Fruit fly (Drosophila melanogaster) whole organism, embryonic: ENCODE data around the gene CG15528.

Experiments used
- Atf6 ChIP-seq: fragments of 200-800 bp; sonication (Bioruptor generic); IDR thresholded peaks from 2 replicates; pipeline ENCODE4 v1.3.6; 2022; ENCODE audit warnings: missing biosample characterization, missing genetic modification characterization
- B-H1 ChIP-seq: fragments of 200-800 bp; sonication (Bioruptor generic); IDR thresholded peaks from 3 replicates; pipeline ENCODE4 v1.3.6; 2022; ENCODE audit warnings: missing biosample characterization, missing genetic modification characterization
- C15 ChIP-seq: fragments of 200-800 bp; sonication (Bioruptor generic); IDR thresholded peaks from 3 replicates; pipeline ENCODE4 v1.3.6; 2022; ENCODE audit warnings: missing biosample characterization, missing genetic modification characterization
- CG10321 ChIP-seq: fragments of 200-800 bp; sonication (Bioruptor generic); IDR thresholded peaks from 2 replicates; pipeline ENCODE4 v1.3.6; 2022; ENCODE audit warnings: missing biosample characterization, missing genetic modification characterization
- CG10462 ChIP-seq: fragments of 200-800 bp; sonication (Bioruptor generic); optimal IDR thresholded peaks from 2 replicates; lab custom pipeline; 2016; ENCODE audit warnings: missing biosample characterization, missing genetic modification characterization
- CG11560 ChIP-seq: fragments of 200-800 bp; sonication (Bioruptor generic); IDR thresholded peaks from 3 replicates; pipeline ENCODE4 v1.3.6; 2022; ENCODE audit warnings: missing biosample characterization, missing genetic modification characterization
- CG13894 ChIP-seq: fragments of 200-800 bp; sonication (Bioruptor generic); optimal IDR thresholded peaks from 3 replicates; lab custom pipeline; 2018; ENCODE audit warnings: missing biosample characterization, mild to moderate bottlenecking, missing genetic modification characterization, moderate library complexity
- CG14667 ChIP-seq: fragments of 200-800 bp; sonication (Bioruptor generic); IDR thresholded peaks from 2 replicates; pipeline ENCODE4 v1.3.6; 2022; ENCODE audit warnings: missing biosample characterization, missing genetic modification characterization
- CG1529 ChIP-seq: fragments of 200-800 bp; sonication (Bioruptor generic); optimal IDR thresholded peaks from 3 replicates; lab custom pipeline; 2018; ENCODE audit warnings: missing biosample characterization, missing genetic modification characterization
- CG16815 ChIP-seq: fragments of 200-800 bp; sonication (Bioruptor generic); optimal IDR thresholded peaks from 3 replicates; lab custom pipeline; 2017; ENCODE audit warnings: missing biosample characterization, mild to moderate bottlenecking, missing genetic modification characterization
- CG18476 ChIP-seq: fragments of 200-800 bp; sonication (Bioruptor generic); optimal IDR thresholded peaks from 2 replicates; lab custom pipeline; 2016; ENCODE audit warnings: missing biosample characterization, mild to moderate bottlenecking, missing genetic modification characterization
- CG18599 ChIP-seq: fragments of 200-800 bp; sonication (Bioruptor generic); optimal IDR thresholded peaks from 3 replicates; lab custom pipeline; 2017; ENCODE audit warnings: missing biosample characterization, missing genetic modification characterization, mild to moderate bottlenecking, moderate library complexity, missing genetic modification reagents
- CG2120 ChIP-seq: fragments of 200-800 bp; sonication (Bioruptor generic); optimal IDR thresholded peaks from 3 replicates; lab custom pipeline; 2016; ENCODE audit warnings: missing biosample characterization, missing genetic modification characterization
- CG2712 ChIP-seq: fragments of 200-800 bp; optimal IDR thresholded peaks from 3 replicates; lab custom pipeline; 2019; ENCODE audit warnings: missing biosample characterization, mild to moderate bottlenecking, missing genetic modification characterization, moderate library complexity
- CG2875 ChIP-seq: fragments of 200-800 bp; sonication (Bioruptor generic); optimal IDR thresholded peaks from 2 replicates; lab custom pipeline; 2017; ENCODE audit warnings: missing biosample characterization, mild to moderate bottlenecking, missing genetic modification characterization, missing genetic modification reagents
- CG31365 ChIP-seq: fragments of 200-800 bp; sonication (Bioruptor generic); optimal IDR thresholded peaks from 2 replicates; lab custom pipeline; 2018; ENCODE audit warnings: missing biosample characterization, mild to moderate bottlenecking, missing genetic modification characterization
- CG43689 ChIP-seq: fragments of 200-800 bp; sonication (Bioruptor generic); IDR thresholded peaks from 2 replicates; pipeline ENCODE4 v1.3.6; 2022; ENCODE audit warnings: missing biosample characterization, missing genetic modification characterization
- D19A ChIP-seq: fragments of 200-800 bp; optimal IDR thresholded peaks from 3 replicates; lab custom pipeline; 2019; ENCODE audit warnings: missing biosample characterization, mild to moderate bottlenecking, missing genetic modification characterization, moderate library complexity
- Dad ChIP-seq: fragments of 200-800 bp; sonication (Bioruptor generic); optimal IDR thresholded peaks from 3 replicates; lab custom pipeline; 2016; ENCODE audit warnings: missing biosample characterization, missing genetic modification characterization
- Dek ChIP-seq: fragments of 200-800 bp; sonication (Bioruptor generic); optimal IDR thresholded peaks from 3 replicates; lab custom pipeline; 2019; ENCODE audit warnings: missing biosample characterization, mild to moderate bottlenecking, missing genetic modification characterization, moderate library complexity
- E2f2 ChIP-seq: fragments of 200-800 bp; sonication (Bioruptor generic); IDR thresholded peaks from 2 replicates; pipeline ENCODE4 v1.3.6; 2022; ENCODE audit warnings: missing biosample characterization, missing genetic modification characterization
- Ets97D ChIP-seq: fragments of 200-800 bp; sonication (Bioruptor generic); optimal IDR thresholded peaks from 3 replicates; lab custom pipeline; 2016; ENCODE audit warnings: missing biosample characterization, missing genetic modification characterization
- MTF-1 ChIP-seq: fragments of 200-800 bp; sonication (Bioruptor generic); optimal IDR thresholded peaks from 2 replicates; lab custom pipeline; 2018; ENCODE audit warnings: missing biosample characterization, mild to moderate bottlenecking, missing genetic modification characterization, borderline replicate concordance
- Mrtf ChIP-seq: fragments of 200-800 bp; sonication (Bioruptor generic); IDR thresholded peaks from 3 replicates; pipeline ENCODE4 v1.3.6; 2022; ENCODE audit warnings: missing biosample characterization, missing genetic modification characterization
- NK7.1 ChIP-seq: fragments of 200-800 bp; sonication (Bioruptor generic); optimal IDR thresholded peaks from 3 replicates; lab custom pipeline; 2016; ENCODE audit warnings: missing biosample characterization, missing genetic modification characterization
- bab2 ChIP-seq: fragments of 200-800 bp; sonication (Bioruptor generic); optimal IDR thresholded peaks from 2 replicates; lab custom pipeline; 2016; ENCODE audit warnings: missing biosample characterization, missing genetic modification characterization
- bcd ChIP-seq: fragments of 200-800 bp; sonication (Bioruptor generic); optimal IDR thresholded peaks from 2 replicates; lab custom pipeline; 2017; ENCODE audit warnings: missing biosample characterization, mild to moderate bottlenecking, missing genetic modification characterization
- chif ChIP-seq, 2 experiments: fragments of 200-800 bp; sonication (Bioruptor generic); optimal IDR thresholded peaks; 3 replicates each; lab custom pipeline; 2016; ENCODE audit warnings: missing biosample characterization in 2 of 2, missing genetic modification characterization in 2 of 2
- chinmo ChIP-seq: fragments of 200-800 bp; sonication (Bioruptor generic); IDR thresholded peaks from 4 replicates; pipeline ENCODE4 v1.3.6; 2022; ENCODE audit warnings: missing biosample characterization, missing genetic modification characterization; ENCODE audit not compliant: partially characterized antibody
- danr ChIP-seq: fragments of 200-800 bp; sonication (Bioruptor generic); IDR thresholded peaks from 2 replicates; pipeline ENCODE4 v1.3.6; 2022; ENCODE audit warnings: missing biosample characterization, missing genetic modification characterization
- disco-r ChIP-seq: fragments of 200-800 bp; sonication (Bioruptor generic); optimal IDR thresholded peaks from 2 replicates; lab custom pipeline; 2016; ENCODE audit warnings: missing biosample characterization, missing genetic modification characterization
- fd3F ChIP-seq: fragments of 200-800 bp; sonication (Bioruptor generic); optimal IDR thresholded peaks from 2 replicates; lab custom pipeline; 2018; ENCODE audit warnings: missing biosample characterization, mild to moderate bottlenecking, missing genetic modification characterization, moderate library complexity
- gem ChIP-seq: fragments of 200-800 bp; sonication (Bioruptor generic); optimal IDR thresholded peaks from 2 replicates; lab custom pipeline; 2019; ENCODE audit warnings: missing biosample characterization, mild to moderate bottlenecking, missing genetic modification characterization, moderate library complexity
- inv ChIP-seq: fragments of 200-800 bp; sonication (Bioruptor generic); IDR thresholded peaks from 2 replicates; pipeline ENCODE4 v1.3.6; 2022; ENCODE audit warnings: missing biosample characterization, missing genetic modification characterization; ENCODE audit not compliant: partially characterized antibody
- ken ChIP-seq: fragments of 200-800 bp; sonication (Bioruptor generic); IDR thresholded peaks from 3 replicates; pipeline ENCODE4 v1.3.6; 2022; ENCODE audit warnings: missing biosample characterization, missing genetic modification characterization
- maf-S ChIP-seq: fragments of 200-800 bp; sonication (Bioruptor generic); optimal IDR thresholded peaks from 2 replicates; lab custom pipeline; 2016; ENCODE audit warnings: missing biosample characterization, missing genetic modification characterization
- mld ChIP-seq: fragments of 200-800 bp; sonication (Bioruptor generic); IDR thresholded peaks from 3 replicates; pipeline ENCODE4 v1.3.6; 2022; ENCODE audit warnings: missing biosample characterization, missing genetic modification characterization; ENCODE audit not compliant: partially characterized antibody
- nmo ChIP-seq: fragments of 200-800 bp; sonication (Bioruptor generic); optimal IDR thresholded peaks from 2 replicates; lab custom pipeline; 2018; ENCODE audit warnings: missing biosample characterization, mild to moderate bottlenecking, missing genetic modification characterization, moderate library complexity
- oc ChIP-seq: fragments of 200-800 bp; sonication (Bioruptor generic); optimal IDR thresholded peaks from 2 replicates; lab custom pipeline; 2018; ENCODE audit warnings: missing biosample characterization, mild to moderate bottlenecking, missing genetic modification characterization, moderate library complexity
- pan ChIP-seq, 4 experiments: fragments of >200 bp in 3 of 4; fragments of 200-800 bp in 1 of 4; sonication (Bioruptor generic) in 1 of 4; optimal IDR thresholded peaks in 3 of 4; IDR thresholded peaks in 1 of 4; 2 replicates each; pipeline versions ENCODE4 v1.3.6 to Lab custom; 2017 to 2022; ENCODE audit warnings: missing biosample characterization in 2 of 4, missing genetic modification characterization in 2 of 4, mixed read lengths in 1 of 4
- psq ChIP-seq: fragments of 200-800 bp; sonication (Bioruptor generic); optimal IDR thresholded peaks from 2 replicates; lab custom pipeline; 2017; ENCODE audit warnings: missing biosample characterization, missing genetic modification characterization
- sd ChIP-seq: fragments of 200-800 bp; sonication (Bioruptor generic); optimal IDR thresholded peaks from 3 replicates; lab custom pipeline; 2018; ENCODE audit warnings: missing biosample characterization, mild to moderate bottlenecking, missing genetic modification characterization, moderate library complexity
- sens ChIP-seq: fragments of 200-800 bp; sonication (Bioruptor generic); peaks from one replicate; lab custom pipeline; 2016; ENCODE audit warnings: missing biosample characterization, missing genetic modification characterization
- seq ChIP-seq: fragments of 200-800 bp; sonication (Bioruptor generic); IDR thresholded peaks from 2 replicates; pipeline ENCODE4 v1.3.6; 2022; ENCODE audit warnings: missing biosample characterization, missing genetic modification characterization
- tin ChIP-seq: fragments of 200-800 bp; sonication (Bioruptor generic); optimal IDR thresholded peaks from 3 replicates; lab custom pipeline; 2016; ENCODE audit warnings: missing biosample characterization, missing genetic modification characterization
- tna ChIP-seq: fragments of 200-800 bp; sonication (Bioruptor generic); IDR thresholded peaks from 2 replicates; pipeline ENCODE4 v1.3.6; 2022; ENCODE audit warnings: missing biosample characterization, missing genetic modification characterization; ENCODE audit not compliant: partially characterized antibody
- tup ChIP-seq: fragments of 200-800 bp; sonication (Bioruptor generic); optimal IDR thresholded peaks from 2 replicates; lab custom pipeline; 2016; ENCODE audit warnings: missing biosample characterization, mild to moderate bottlenecking, missing genetic modification characterization, moderate library complexity

Gene CG15528

DNA sequence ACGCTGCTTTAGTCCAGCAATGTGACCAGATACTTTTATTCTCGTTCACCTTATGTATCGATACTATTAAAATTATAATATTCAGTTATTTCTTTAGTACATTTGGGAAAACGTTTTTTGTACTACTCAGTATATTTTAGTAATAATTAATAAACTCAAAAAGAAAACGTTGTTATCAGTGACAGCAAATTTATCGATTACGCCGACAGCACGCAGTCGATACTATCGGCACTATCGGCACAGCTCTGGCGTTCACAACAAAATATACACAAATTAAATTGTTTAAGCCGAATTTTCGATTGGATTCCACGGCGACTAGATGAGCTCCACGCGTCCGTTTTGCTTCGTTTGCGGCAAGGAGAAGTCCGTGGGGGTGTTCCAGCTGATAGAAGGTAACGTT is 12.4 kb downstream of the CG15528 start, which contains the start of the genes janA, Sry-alpha and Sry-beta (continued):
- TF ChIP-seq CG2712 (tag; lab: Kevin White, UChicago) (peak; percentile 54), B-H1 (GFP tag; lab: Robert Waterston, UW) (no peak), CG2875 (GFP tag; lab: Kevin White, UChicago) (no peak), ken (no peak), chif (GFP tag; optimal IDR thresholded peaks at IDR 0.05; lab: Kevin White, UChicago) (no peak), CG16815 (GFP tag; lab: Kevin White, UChicago) (no peak), CG10321 (GFP tag; lab: Robert Waterston, UW) (no peak), CG14667 (no peak), Dad (GFP tag; lab: Kevin White, UChicago) (no peak), Atf6 (GFP tag; lab: Robert Waterston, UW) (no peak), danr (GFP tag; lab: Robert Waterston, UW) (no peak), CG18599 (GFP tag; lab: Kevin White, UChicago) (no peak), C15 (GFP tag; lab: Robert Waterston, UW) (no peak), CG13894 (tag; lab: Kevin White, UChicago) (no peak), tna (GFP tag; lab: Robert Waterston, UW) (peak; percentile 98), CG43689 (GFP tag; lab: Robert Waterston, UW) (no peak), mld (GFP tag; lab: Robert Waterston, UW) (peak; percentile 96), tup (GFP tag; lab: Kevin White, UChicago) (no peak), tin (GFP tag; lab: Kevin White, UChicago) (no peak), CG18476 (GFP tag; lab: Kevin White, UChicago) (no peak), CG31365 (tag; lab: Kevin White, UChicago) (no peak), Mrtf (GFP tag; lab: Robert Waterston, UW) (no peak), bab2 (no peak), oc (tag; lab: Kevin White, UChicago) (no peak), inv (GFP tag; lab: Robert Waterston, UW) (peak; percentile 99), MTF-1 (GFP tag; lab: Kevin White, UChicago) (no peak), E2f2 (GFP tag; lab: Robert Waterston, UW) (peak; percentile 71), disco-r (GFP tag; lab: Kevin White, UChicago) (no peak), chinmo (GFP tag; lab: Robert Waterston, UW) (peak; percentile 99), gem (tag; lab: Kevin White, UChicago) (no peak), sens (no peak), bcd (no peak), Ets97D (peak; percentile 44), CG10462 (GFP tag; lab: Kevin White, UChicago) (no peak), fd3F (GFP tag; lab: Kevin White, UChicago) (no peak), CG2120 (GFP tag; lab: Kevin White, UChicago) (no peak), seq (GFP tag; lab: Robert Waterston, UW) (no peak), maf-S (GFP tag; lab: Kevin White, UChicago) (no peak), nmo (GFP tag; lab: Kevin White, UChicago) (peak; percentile 47), sd (tag; lab: Kevin White, UChicago) (no peak), CG1529 (no peak), Dek (tag; lab: Kevin White, UChicago) (no peak), D19A (tag; lab: Kevin White, UChicago) (no peak), NK7.1 (no peak), CG11560 (tag; lab: Robert Waterston, UW) (no peak), pan (optimal IDR thresholded peaks at IDR 0.05; lab: Kevin White, UChicago) (no peak), pan (GFP tag; optimal IDR thresholded peaks at IDR 0.05 in 1 of 2, IDR thresholded peaks at IDR 0.05 in 1 of 2) (no peak), psq (GFP tag; lab: Kevin White, UChicago) (no peak)
- TF ChIP-seq, all 482 proteins: peak for 96
